Fruit fly (Drosophila melanogaster) whole organism, embryonic: ENCODE measurements around the gene Blm.

Experiments
- Awh ChIP-seq: fragments of 200-800 bp; sonication (Bioruptor generic); IDR thresholded peaks from 2 replicates; pipeline ENCODE4, ENCODE4 v1.3.6; 2022; ENCODE audit warnings: missing biosample characterization, missing genetic modification characterization
- BEAF-32 ChIP-seq: fragments of 200-800 bp; sonication (Bioruptor generic); optimal IDR thresholded peaks from 3 replicates; lab custom pipeline; 2017; ENCODE audit warnings: missing biosample characterization, missing genetic modification characterization, mild to moderate bottlenecking, moderate library complexity, missing genetic modification reagents
- CG10462 ChIP-seq: fragments of 200-800 bp; sonication (Bioruptor generic); optimal IDR thresholded peaks from 2 replicates; lab custom pipeline; 2016; ENCODE audit warnings: missing biosample characterization, missing genetic modification characterization
- CG11456 ChIP-seq: fragments of 200-800 bp; sonication (Bioruptor generic); IDR thresholded peaks from 3 replicates; pipeline ENCODE4 v1.3.6; 2022; ENCODE audit warnings: missing biosample characterization, missing genetic modification characterization
- CG12744 ChIP-seq: fragments of 200-800 bp; sonication (Bioruptor generic); optimal IDR thresholded peaks from 2 replicates; lab custom pipeline; 2016; ENCODE audit warnings: missing biosample characterization, missing genetic modification characterization
- CG13624 ChIP-seq: fragments of 200-800 bp; sonication (Bioruptor generic); optimal IDR thresholded peaks from 2 replicates; lab custom pipeline; 2016; ENCODE audit warnings: missing biosample characterization, missing genetic modification characterization
- CG16779 ChIP-seq: fragments of 200-800 bp; sonication (Bioruptor generic); IDR thresholded peaks from 2 replicates; pipeline ENCODE4 v1.3.6; 2022; ENCODE audit warnings: missing biosample characterization, missing genetic modification characterization
- CG17359 ChIP-seq: fragments of 200-800 bp; sonication (Bioruptor generic); optimal IDR thresholded peaks from 3 replicates; lab custom pipeline; 2018; ENCODE audit warnings: missing biosample characterization, mild to moderate bottlenecking, missing genetic modification characterization, moderate library complexity
- CG3163 ChIP-seq: fragments of 200-800 bp; sonication (Bioruptor generic); optimal IDR thresholded peaks from 3 replicates; lab custom pipeline; 2016; ENCODE audit warnings: missing biosample characterization, missing genetic modification characterization
- CG34376 ChIP-seq: fragments of 200-800 bp; sonication (Bioruptor generic); optimal IDR thresholded peaks from 2 replicates; lab custom pipeline; 2018; ENCODE audit warnings: missing biosample characterization, mild to moderate bottlenecking, missing genetic modification characterization
- CG4617 ChIP-seq: fragments of 200-800 bp; sonication (Bioruptor generic); optimal IDR thresholded peaks from 3 replicates; lab custom pipeline; 2016; ENCODE audit warnings: missing biosample characterization, missing genetic modification characterization, borderline replicate concordance
- CG4730 ChIP-seq: fragments of 200-800 bp; sonication (Bioruptor generic); IDR thresholded peaks from 2 replicates; pipeline ENCODE4 v1.3.6; 2022; ENCODE audit warnings: missing biosample characterization, missing genetic modification characterization
- CG4854 ChIP-seq: fragments of 200-800 bp; sonication (Bioruptor generic); optimal IDR thresholded peaks from 2 replicates; lab custom pipeline; 2016; ENCODE audit warnings: missing biosample characterization, missing genetic modification characterization, inconsistent platforms
- CG8944 ChIP-seq: fragments of 200-800 bp; sonication (Bioruptor generic); optimal IDR thresholded peaks from 3 replicates; lab custom pipeline; 2016; ENCODE audit warnings: missing biosample characterization, missing genetic modification characterization
- CrebB ChIP-seq: fragments of 200-800 bp; sonication (Bioruptor generic); optimal IDR thresholded peaks from 3 replicates; lab custom pipeline; 2018; ENCODE audit warnings: missing biosample characterization, mild to moderate bottlenecking, missing genetic modification characterization
- D19B ChIP-seq: fragments of 200-800 bp; sonication (Bioruptor generic); optimal IDR thresholded peaks from 2 replicates; lab custom pipeline; 2017; ENCODE audit warnings: missing biosample characterization, mild to moderate bottlenecking, missing genetic modification characterization
- Med ChIP-seq: fragments of 200-800 bp; sonication (Bioruptor generic); peaks from one replicate; lab custom pipeline; 2016; ENCODE audit warnings: missing biosample characterization, missing genetic modification characterization, mild to moderate bottlenecking, inconsistent platforms, moderate library complexity
- NFAT ChIP-seq: fragments of 200-800 bp; sonication (Bioruptor generic); IDR thresholded peaks from 2 replicates; pipeline ENCODE4 v1.3.6; 2022; ENCODE audit warnings: missing biosample characterization, missing genetic modification characterization
- Pdp1 ChIP-seq, 2 experiments: fragments of 200-800 bp; sonication (Bioruptor generic); optimal IDR thresholded peaks; 3 replicates each; lab custom pipeline; 2016; ENCODE audit warnings: missing biosample characterization in 2 of 2, missing genetic modification characterization in 2 of 2, mild to moderate bottlenecking in 1 of 2, moderate library complexity in 1 of 2
- Spps ChIP-seq: fragments of 200-800 bp; sonication (Bioruptor generic); optimal IDR thresholded peaks from 2 replicates; lab custom pipeline; 2018; ENCODE audit warnings: missing biosample characterization, mild to moderate bottlenecking, missing genetic modification characterization
- Ssrp ChIP-seq: fragments of 200-800 bp; sonication (Bioruptor generic); optimal IDR thresholded peaks from 2 replicates; lab custom pipeline; 2018; ENCODE audit warnings: missing biosample characterization, mild to moderate bottlenecking, missing genetic modification characterization, moderate library complexity
- Xrp1 ChIP-seq: fragments of 200-800 bp; sonication (Bioruptor generic); IDR thresholded peaks from 2 replicates; pipeline ENCODE4 v1.3.6; 2022; ENCODE audit warnings: missing biosample characterization, missing genetic modification characterization
- az2 ChIP-seq: fragments of 200-800 bp; sonication (Bioruptor generic); optimal IDR thresholded peaks from 3 replicates; lab custom pipeline; 2016; ENCODE audit warnings: missing biosample characterization, missing genetic modification characterization
- chif ChIP-seq, 2 experiments: fragments of 200-800 bp; sonication (Bioruptor generic); optimal IDR thresholded peaks; 3 replicates each; lab custom pipeline; 2016; ENCODE audit warnings: missing biosample characterization in 2 of 2, missing genetic modification characterization in 2 of 2
- cwo ChIP-seq: fragments of 200-800 bp; sonication (Bioruptor generic); optimal IDR thresholded peaks from 3 replicates; lab custom pipeline; 2017; ENCODE audit warnings: missing biosample characterization, missing genetic modification characterization, mild to moderate bottlenecking, moderate library complexity, missing genetic modification reagents
- disco-r ChIP-seq: fragments of 200-800 bp; sonication (Bioruptor generic); optimal IDR thresholded peaks from 2 replicates; lab custom pipeline; 2016; ENCODE audit warnings: missing biosample characterization, missing genetic modification characterization
- emc ChIP-seq: fragments of 200-800 bp; sonication (Bioruptor generic); optimal IDR thresholded peaks from 2 replicates; lab custom pipeline; 2016; ENCODE audit warnings: missing biosample characterization, missing genetic modification characterization
- exex ChIP-seq: fragments of 200-800 bp; sonication (Bioruptor generic); optimal IDR thresholded peaks from 4 replicates; lab custom pipeline; 2018; ENCODE audit warnings: missing biosample characterization, mild to moderate bottlenecking, missing genetic modification characterization, moderate library complexity
- ftz-f1 ChIP-seq: fragments of 200-800 bp; sonication (Bioruptor generic); optimal IDR thresholded peaks from 2 replicates; lab custom pipeline; 2016; ENCODE audit warnings: missing biosample characterization, missing genetic modification characterization
- mirr ChIP-seq: fragments of 200-800 bp; sonication (Bioruptor generic); optimal IDR thresholded peaks from 3 replicates; lab custom pipeline; 2018; ENCODE audit warnings: missing biosample characterization, mild to moderate bottlenecking, missing genetic modification characterization
- p53 ChIP-seq: fragments of 200-800 bp; sonication (Bioruptor generic); optimal IDR thresholded peaks from 2 replicates; lab custom pipeline; 2016; ENCODE audit warnings: missing biosample characterization, missing genetic modification characterization
- pho ChIP-seq: fragments of 200-800 bp; sonication (Bioruptor generic); optimal IDR thresholded peaks from 2 replicates; lab custom pipeline; 2016; ENCODE audit warnings: missing biosample characterization, missing genetic modification characterization
- psq ChIP-seq: fragments of 200-800 bp; sonication (Bioruptor generic); optimal IDR thresholded peaks from 2 replicates; lab custom pipeline; 2017; ENCODE audit warnings: missing biosample characterization, missing genetic modification characterization
- pzg ChIP-seq: fragments of 200-800 bp; sonication (Bioruptor generic); optimal IDR thresholded peaks from 3 replicates; lab custom pipeline; 2018; ENCODE audit warnings: missing biosample characterization, mild to moderate bottlenecking, missing genetic modification characterization, moderate library complexity
- scrt ChIP-seq: fragments of 200-800 bp; sonication (Bioruptor generic); optimal IDR thresholded peaks from 2 replicates; lab custom pipeline; 2018; ENCODE audit warnings: missing biosample characterization, mild to moderate bottlenecking, missing genetic modification characterization, moderate library complexity
- sima ChIP-seq: fragments of 200-800 bp; sonication (Bioruptor generic); optimal IDR thresholded peaks from 2 replicates; lab custom pipeline; 2016; ENCODE audit warnings: missing biosample characterization, missing genetic modification characterization
- slbo ChIP-seq: fragments of 200-800 bp; sonication (Bioruptor generic); IDR thresholded peaks from 2 replicates; pipeline ENCODE4 v1.3.6; 2022; ENCODE audit warnings: missing biosample characterization, missing genetic modification characterization
- sr ChIP-seq: fragments of 200-800 bp; sonication (Bioruptor generic); IDR thresholded peaks from 3 replicates; pipeline ENCODE4 v1.3.6; 2022; ENCODE audit warnings: missing biosample characterization, missing genetic modification characterization
- sug ChIP-seq: fragments of 200-800 bp; optimal IDR thresholded peaks from 2 replicates; lab custom pipeline; 2019; ENCODE audit warnings: missing biosample characterization, mild to moderate bottlenecking, missing genetic modification characterization, moderate library complexity
- wek ChIP-seq: fragments of 200-800 bp; sonication (Bioruptor generic); optimal IDR thresholded peaks from 3 replicates; lab custom pipeline; 2018; ENCODE audit warnings: missing biosample characterization, mild to moderate bottlenecking, missing genetic modification characterization, moderate library complexity

Blm gene

DNA sequence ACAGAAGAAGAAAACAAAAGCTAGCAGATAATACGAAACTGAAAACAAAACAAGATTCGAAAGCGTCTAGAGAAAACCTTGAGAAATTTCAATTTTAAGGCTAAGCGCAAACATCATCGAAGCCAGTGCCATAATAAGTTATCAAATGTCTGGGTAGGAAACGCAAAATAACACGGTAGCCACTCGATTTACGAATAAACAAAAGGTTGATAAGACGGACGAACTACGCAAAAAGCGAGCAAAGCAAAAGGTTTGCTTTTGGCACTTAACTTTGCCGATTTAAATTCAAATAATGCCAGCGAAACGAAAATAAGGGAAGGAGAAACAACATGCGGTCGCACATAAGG is 16.6 kb upstream of the Blm start:
- peak in 1 of 2 experiments; percentile 60 for TF ChIP-seq Pdp1 (GFP tag; optimal IDR thresholded peaks at IDR 0.05; lab: Kevin White, UChicago)
- TF ChIP-seq pzg: no peak
- no peak for TF ChIP-seq az2
- TF ChIP-seq D19B: no peak
- peak; percentile 11 for TF ChIP-seq ftz-f1 (GFP tag; lab: Kevin White, UChicago)
- no peak for TF ChIP-seq CrebB (tag; lab: Kevin White, UChicago)
- TF ChIP-seq emc (GFP tag; lab: Kevin White, UChicago): no peak
- no peak for TF ChIP-seq BEAF-32 (GFP tag; lab: Kevin White, UChicago)
- TF ChIP-seq chif (GFP tag; optimal IDR thresholded peaks at IDR 0.05; lab: Kevin White, UChicago): no peak
- no peak for TF ChIP-seq Spps (tag; lab: Kevin White, UChicago)
- TF ChIP-seq exex (tag; lab: Kevin White, UChicago): peak; percentile 50
- TF ChIP-seq scrt (GFP tag; lab: Kevin White, UChicago): no peak
- TF ChIP-seq sug: peak; percentile 66
- TF ChIP-seq psq (GFP tag; lab: Kevin White, UChicago): no peak
- no peak for TF ChIP-seq CG8944 (GFP tag; lab: Kevin White, UChicago)
- TF ChIP-seq pho: no peak
- peak; percentile 5 for TF ChIP-seq CG13624
- TF ChIP-seq CG4617 (GFP tag; lab: Kevin White, UChicago): no peak
- peak; percentile 10 for TF ChIP-seq CG3163
- peak; percentile 35 for TF ChIP-seq CG34376 (GFP tag; lab: Kevin White, UChicago)
- peak; percentile 7 for TF ChIP-seq mirr (GFP tag; lab: Kevin White, UChicago)
- TF ChIP-seq disco-r: no peak
- TF ChIP-seq CG4854 (GFP tag; lab: Kevin White, UChicago): no peak
- TF ChIP-seq Awh (GFP tag; lab: Robert Waterston, UW): no peak
- no peak for TF ChIP-seq CG17359 (tag; lab: Kevin White, UChicago)

DNA sequence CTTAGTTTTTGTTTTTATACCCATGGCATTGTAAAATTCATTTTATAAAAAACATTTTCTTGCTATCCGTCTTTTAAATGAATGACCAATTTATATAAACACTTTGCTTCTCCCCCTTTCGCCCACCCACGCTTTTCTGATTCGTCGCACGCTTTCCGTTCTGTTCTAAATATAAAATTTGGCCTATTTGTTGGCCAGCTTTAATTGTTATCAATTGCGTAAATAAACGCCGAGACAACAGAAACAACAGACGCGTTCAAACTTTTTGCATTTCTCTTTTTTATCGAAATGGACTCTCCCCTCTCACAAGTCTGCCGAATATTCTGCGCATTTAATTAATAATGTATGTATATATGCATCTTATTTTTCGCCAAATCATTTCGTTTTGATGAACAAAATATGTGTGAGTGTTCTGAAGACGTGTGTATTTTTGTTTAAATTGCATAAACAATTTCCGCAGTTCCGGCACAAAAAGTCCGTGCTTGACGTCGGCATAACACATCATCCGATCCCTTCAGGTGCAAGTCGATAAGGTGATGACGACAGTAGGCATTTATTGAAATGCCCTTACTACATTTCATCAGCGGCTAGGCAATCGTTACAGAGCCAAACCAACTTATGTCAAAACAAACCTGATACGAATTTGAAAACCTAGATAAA is 15.7 kb upstream of the Blm start:
- TF ChIP-seq slbo (GFP tag; lab: Robert Waterston, UW) (no peak), cwo (peak; percentile 1), p53 (GFP tag; lab: Kevin White, UChicago) (no peak), CG4730 (GFP tag; lab: Robert Waterston, UW) (no peak), CG10462 (no peak), sr (peak; percentile 74; the same call in 2 of the 3 replicates), Med (peak; percentile 9), Ssrp (tag; lab: Kevin White, UChicago) (no peak), wek (GFP tag; lab: Kevin White, UChicago) (no peak), CG12744 (GFP tag; lab: Kevin White, UChicago) (no peak), Pdp1 (GFP tag; optimal IDR thresholded peaks at IDR 0.05; lab: Kevin White, UChicago) (peak in 1 of 2 experiments; percentile 66), CG4617 (GFP tag; lab: Kevin White, UChicago) (no peak), CG11456 (GFP tag; lab: Robert Waterston, UW) (no peak), NFAT (GFP tag; lab: Robert Waterston, UW) (no peak), sima (GFP tag; lab: Kevin White, UChicago) (no peak)

DNA sequence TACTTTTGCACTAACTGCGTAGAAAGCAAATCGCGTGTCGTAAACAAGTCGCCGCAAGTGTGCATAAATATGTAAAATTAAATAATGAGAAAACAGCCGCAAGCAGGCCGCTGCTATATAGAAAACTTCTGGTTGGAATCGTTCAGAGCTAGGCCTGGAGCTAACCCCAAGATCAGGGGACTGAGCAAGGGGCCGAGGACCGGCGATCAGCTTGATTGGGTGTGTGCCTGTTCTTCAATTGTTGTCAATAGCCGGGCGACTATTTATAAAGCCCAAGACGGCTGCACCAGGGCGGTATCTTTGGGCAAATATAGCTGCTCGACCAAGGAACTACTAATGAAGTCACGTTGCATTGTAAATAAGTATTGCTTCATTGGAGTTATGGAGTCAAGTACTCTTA is 15.2 kb upstream of the Blm start:
- TF ChIP-seq CG16779 (GFP tag; lab: Robert Waterston, UW): 0 out of 2 replicates have a peak, but pooled peaks have one; percentile 11
- TF ChIP-seq Med: peak; percentile 56
- no peak for TF ChIP-seq Xrp1 (GFP tag; lab: Robert Waterston, UW)
- TF ChIP-seq, all 482 proteins: peak for 2
